Worm (Caenorhabditis elegans): ENCODE results near the gene Y53F4B.7.

The Y53F4B.7 gene

DNA sequence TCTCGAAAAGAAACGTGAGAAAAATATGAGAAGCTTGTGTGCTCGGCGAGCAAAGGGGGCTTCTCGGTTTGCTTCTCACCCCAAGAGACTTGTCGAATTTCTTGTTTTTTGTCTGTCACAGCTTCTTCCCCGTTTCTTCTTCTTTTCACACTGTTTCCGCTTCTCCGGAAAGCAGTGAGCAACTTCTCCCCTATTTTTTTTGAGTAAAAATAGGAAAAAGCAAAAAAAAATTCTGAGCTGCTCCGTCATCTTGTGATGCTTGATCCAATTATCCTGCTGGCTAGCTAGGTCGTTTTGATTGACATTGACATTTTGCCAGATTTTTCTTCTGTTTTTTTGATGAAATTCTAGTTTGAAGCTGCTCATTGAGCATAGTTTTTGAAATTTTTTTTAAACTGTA is 21.7 kb downstream of the Y53F4B.7 start, which contains the start of gene Y53F4B.51:
TSS of gene Y53F4B.51 (minus strand) at position 63 of the 400 bp plus-strand sequence.
- TF ChIP-seq fos-1 (tag; optimal IDR thresholded peaks at IDR 0.05) (no peak), nhr-21 (tag; optimal IDR thresholded peaks at IDR 0.05) (no peak), egl-27 (tag; optimal IDR thresholded peaks at IDR 0.05) (no peak), nhr-237 (tag; optimal IDR thresholded peaks at IDR 0.05) (no peak), ztf-4 (tag; optimal IDR thresholded peaks at IDR 0.05) (no peak), Y55F3AM.14 (GFP tag; optimal IDR thresholded peaks at IDR 0.05) (no peak), alr-1 (tag; optimal IDR thresholded peaks at IDR 0.05) (no peak), nhr-12 (tag; optimal IDR thresholded peaks at IDR 0.05) (no peak), ceh-82 (tag; optimal IDR thresholded peaks at IDR 0.05) (no peak), unc-55 (GFP tag; optimal IDR thresholded peaks at IDR 0.05) (no peak), ceh-16 (tag; optimal IDR thresholded peaks at IDR 0.05) (no peak), zag-1 (tag; optimal IDR thresholded peaks at IDR 0.05) (no peak)

DNA sequence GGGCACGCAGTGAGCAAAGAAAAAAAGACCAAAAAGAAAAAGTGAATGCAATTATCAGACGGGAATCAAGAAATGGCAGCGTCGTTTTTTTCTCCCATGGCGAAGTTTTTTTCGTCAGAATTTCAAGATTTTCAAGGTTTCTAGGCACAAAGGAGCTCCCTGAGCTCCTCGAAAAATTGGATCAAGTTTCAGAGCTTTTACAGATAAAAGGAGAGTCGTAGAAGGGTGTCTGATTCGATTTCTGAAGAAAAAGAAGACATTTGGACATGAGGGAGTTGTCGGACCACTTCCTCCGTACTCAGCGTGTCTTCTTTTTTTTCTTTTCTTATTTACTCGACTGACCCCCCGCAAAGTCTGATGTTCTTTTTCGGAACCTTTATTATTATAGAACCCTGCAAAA is 23.0 kb downstream of the Y53F4B.7 start:
- TF ChIP-seq egl-27 (tag; optimal IDR thresholded peaks at IDR 0.05), result no peak
- no peak for TF ChIP-seq zag-1 (tag; optimal IDR thresholded peaks at IDR 0.05)
- no peak for TF ChIP-seq nhr-25 (tag; optimal IDR thresholded peaks at IDR 0.05)
- TF ChIP-seq crh-2 (tag; optimal IDR thresholded peaks at IDR 0.05), result no peak
- TF ChIP-seq nhr-237 (tag; optimal IDR thresholded peaks at IDR 0.05), result no peak
- no peak for TF ChIP-seq Y55F3AM.14 (GFP tag; optimal IDR thresholded peaks at IDR 0.05)
- no peak for TF ChIP-seq sma-9 (GFP tag; optimal IDR thresholded peaks at IDR 0.05)
- no peak for TF ChIP-seq sma-9 (tag; optimal IDR thresholded peaks at IDR 0.05)
- TF ChIP-seq mab-5 (tag; optimal IDR thresholded peaks at IDR 0.05), result no peak
- TF ChIP-seq skn-1 (tag; optimal IDR thresholded peaks at IDR 0.05), result no peak
- TF ChIP-seq unc-55 (GFP tag; optimal IDR thresholded peaks at IDR 0.05), result no peak

DNA sequence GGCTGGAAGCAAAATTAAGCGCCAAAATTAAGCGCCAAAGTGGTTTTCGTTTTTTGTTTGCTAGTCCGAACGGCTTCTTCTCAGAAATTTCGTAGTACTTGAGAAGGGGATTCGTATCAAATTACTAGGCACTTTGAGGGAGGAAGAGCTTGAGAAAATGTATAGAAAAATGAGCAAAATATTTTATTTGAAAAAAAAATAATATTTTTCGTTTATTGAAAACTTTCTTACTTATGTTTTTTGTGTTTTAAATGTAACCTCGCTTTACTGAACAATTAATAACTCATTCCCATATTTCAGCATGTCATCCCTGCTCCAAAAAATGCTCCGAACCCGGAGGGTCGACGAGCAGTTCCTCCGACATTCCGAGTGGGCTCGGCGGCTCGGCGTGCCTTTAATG is 26.2 kb downstream of the Y53F4B.7 start, which contains the start of gene Y53F4B.12:
TSS of gene Y53F4B.12 (plus strand) at position 301 of the 400 bp plus-strand sequence.
- TF ChIP-seq F13H6.1 (tag; optimal IDR thresholded peaks at IDR 0.05) (no peak), lsy-2 (tag; optimal IDR thresholded peaks at IDR 0.05) (no peak), elt-3 (tag; optimal IDR thresholded peaks at IDR 0.05) (no peak), nhr-129 (tag; optimal IDR thresholded peaks at IDR 0.05) (no peak), sem-4 (tag; optimal IDR thresholded peaks at IDR 0.05) (no peak), nhr-77 (tag; optimal IDR thresholded peaks at IDR 0.05) (no peak), dmd-4 (tag; optimal IDR thresholded peaks at IDR 0.05) (no peak), ztf-11 (tag; optimal IDR thresholded peaks at IDR 0.05) (no peak), unc-62 (GFP tag; optimal IDR thresholded peaks at IDR 0.05) (no peak), blmp-1 (tag; optimal IDR thresholded peaks at IDR 0.05; ENCODE audit: insufficient read depth) (no peak), peb-1 (tag; optimal IDR thresholded peaks at IDR 0.05) (no peak), R02D3.7 (tag; optimal IDR thresholded peaks at IDR 0.05) (no peak), gmeb-1 (tag; optimal IDR thresholded peaks at IDR 0.05) (no peak), ceh-16 (tag; optimal IDR thresholded peaks at IDR 0.05) (no peak), C34F6.9 (tag; optimal IDR thresholded peaks at IDR 0.05) (no peak), lin-11 (tag; optimal IDR thresholded peaks at IDR 0.05) (no peak), mbf-1 (tag; optimal IDR thresholded peaks at IDR 0.05) (no peak), nhr-23 (tag; optimal IDR thresholded peaks at IDR 0.05) (no peak), egl-27 (tag; optimal IDR thresholded peaks at IDR 0.05) (no peak), crh-2 (tag; optimal IDR thresholded peaks at IDR 0.05) (no peak)

DNA sequence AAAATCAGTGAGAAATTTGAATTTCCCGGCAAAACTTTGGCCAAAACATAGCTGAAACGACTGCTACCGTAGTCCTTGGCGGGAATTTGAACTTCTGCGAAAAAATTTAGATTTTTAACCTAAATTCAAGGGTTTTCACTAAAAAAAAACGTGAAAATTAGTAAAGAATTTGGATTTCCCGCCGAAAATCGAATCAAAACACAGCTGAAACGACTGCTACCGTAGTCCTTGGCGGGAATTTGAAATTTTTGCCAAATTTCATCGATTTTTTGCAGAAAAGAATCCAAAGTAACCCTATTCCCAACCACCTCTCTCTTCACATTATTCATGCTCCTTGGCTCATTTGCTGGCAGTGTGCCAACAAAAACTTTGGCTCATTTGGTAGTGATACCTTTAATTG is 32.4 kb downstream of the Y53F4B.7 start:
- TF ChIP-seq lsy-2 (tag; optimal IDR thresholded peaks at IDR 0.05), result peak in 1 of 2 experiments; percentile 53
- TF ChIP-seq blmp-1 (tag; optimal IDR thresholded peaks at IDR 0.05; ENCODE audit: insufficient read depth), result no peak
- no peak for TF ChIP-seq sem-4 (tag; optimal IDR thresholded peaks at IDR 0.05)
- no peak for TF ChIP-seq elt-3 (tag; optimal IDR thresholded peaks at IDR 0.05)

DNA sequence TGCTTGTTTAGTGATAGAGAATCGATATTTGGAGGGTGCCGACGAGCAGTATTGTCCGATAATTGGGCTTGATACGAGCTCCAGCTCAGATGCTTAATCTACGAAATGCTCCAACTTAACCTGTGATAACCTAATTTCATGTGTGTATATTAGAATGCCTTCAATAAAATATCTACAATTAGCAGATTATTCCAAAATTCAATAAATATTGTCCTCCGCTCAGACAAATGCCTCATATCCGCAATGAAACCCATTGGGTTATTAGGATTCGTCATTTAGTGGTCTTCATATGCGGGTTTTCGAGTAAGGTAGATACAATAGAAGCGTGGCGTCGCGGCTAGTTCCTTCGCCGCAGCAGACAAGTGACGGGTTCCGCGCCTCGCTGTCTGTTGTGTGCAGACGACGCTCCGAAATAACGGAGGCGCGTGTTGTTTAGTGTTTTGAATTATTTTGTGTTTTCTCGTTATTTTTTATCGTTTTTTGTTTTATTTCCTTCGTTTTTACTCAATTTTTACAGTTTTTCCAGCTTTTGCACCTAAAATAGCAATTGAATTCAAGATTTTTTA is 33.0 kb downstream of the Y53F4B.7 start, which contains the start of gene cmtr-1:
TSS of gene cmtr-1 (plus strand) at position 516 of the 566 bp plus-strand sequence.
- TF ChIP-seq blmp-1 (tag; optimal IDR thresholded peaks at IDR 0.05; ENCODE audit: insufficient read depth), result peak; percentile 87
- TF ChIP-seq nhr-25 (tag; optimal IDR thresholded peaks at IDR 0.05), result peak; percentile 95
- TF ChIP-seq egl-27 (tag; optimal IDR thresholded peaks at IDR 0.05), result peak; percentile 95
- peak; percentile 90 for TF ChIP-seq nhr-129 (tag; optimal IDR thresholded peaks at IDR 0.05)
- TF ChIP-seq crh-2 (tag; optimal IDR thresholded peaks at IDR 0.05), result peak; percentile 99
- peak; percentile 91 for TF ChIP-seq lin-11 (tag; optimal IDR thresholded peaks at IDR 0.05)
- TF ChIP-seq sma-3 (GFP tag; optimal IDR thresholded peaks at IDR 0.05), result peak; percentile 100
- no peak for TF ChIP-seq nhr-23 (tag; optimal IDR thresholded peaks at IDR 0.05)
- TF ChIP-seq ama-1 (optimal IDR thresholded peaks at IDR 0.05), result peak; percentile 94
- TF ChIP-seq skn-1 (tag; optimal IDR thresholded peaks at IDR 0.05), result no peak
- no peak for TF ChIP-seq lin-39 (tag; optimal IDR thresholded peaks at IDR 0.05)
- TF ChIP-seq nhr-77 (tag; optimal IDR thresholded peaks at IDR 0.05), result peak; percentile 94
- peak; percentile 88 for TF ChIP-seq C34F6.9 (tag; optimal IDR thresholded peaks at IDR 0.05)
- peak; percentile 14 for TF ChIP-seq nhr-10 (tag; optimal IDR thresholded peaks at IDR 0.05)
- TF ChIP-seq unc-62 (GFP tag; optimal IDR thresholded peaks at IDR 0.05), result peak; percentile 41
- no peak for TF ChIP-seq unc-39 (tag; optimal IDR thresholded peaks at IDR 0.05)
- TF ChIP-seq ztf-4 (tag; optimal IDR thresholded peaks at IDR 0.05), result peak; percentile 95
- peak; percentile 65 to 82 for TF ChIP-seq mdl-1 (tag; optimal IDR thresholded peaks at IDR 0.05)
- TF ChIP-seq unc-55 (GFP tag; optimal IDR thresholded peaks at IDR 0.05), result peak; percentile 99
- no peak for TF ChIP-seq elt-3 (tag; optimal IDR thresholded peaks at IDR 0.05)
- TF ChIP-seq nhr-6 (tag; optimal IDR thresholded peaks at IDR 0.05), result peak; percentile 87
- no peak for TF ChIP-seq nhr-11 (tag; optimal IDR thresholded peaks at IDR 0.05)
- peak; percentile 51 for TF ChIP-seq nhr-237 (tag; optimal IDR thresholded peaks at IDR 0.05)
- peak; percentile 90 to 95 for TF ChIP-seq lsy-2 (tag; optimal IDR thresholded peaks at IDR 0.05)
- peak; percentile 96 for TF ChIP-seq sem-4 (tag; optimal IDR thresholded peaks at IDR 0.05)
- TF ChIP-seq peb-1 (tag; optimal IDR thresholded peaks at IDR 0.05), result no peak
